Fruit fly (Drosophila melanogaster) whole organism, embryonic: ENCODE measurements around the gene dbe.
A peak's percentile ranks its signal among the peaks of the same experiment; 100 is the strongest.

Experiments used
- Asciz ChIP-seq: fragments of 200-800 bp; sonication (Bioruptor generic); optimal IDR thresholded peaks from 2 replicates; lab custom pipeline; 2017; ENCODE audit warnings: missing biosample characterization, mild to moderate bottlenecking, missing genetic modification characterization, missing genetic modification reagents
- Atf3 ChIP-seq: fragments of 200-800 bp; sonication (Bioruptor generic); optimal IDR thresholded peaks from 3 replicates; lab custom pipeline; 2016; ENCODE audit warnings: missing biosample characterization, missing genetic modification characterization
- B-H2 ChIP-seq: fragments of 200-800 bp; sonication (Bioruptor generic); optimal IDR thresholded peaks from 2 replicates; lab custom pipeline; 2018; ENCODE audit warnings: missing biosample characterization, mild to moderate bottlenecking, missing genetic modification characterization
- Bgb ChIP-seq: fragments of 200-800 bp; sonication (Bioruptor generic); IDR thresholded peaks from 2 replicates; pipeline ENCODE4 v1.3.6; 2022; ENCODE audit warnings: missing biosample characterization, missing genetic modification characterization; ENCODE audit not compliant: partially characterized antibody
- CG10147 ChIP-seq: fragments of 200-800 bp; sonication (Bioruptor generic); optimal IDR thresholded peaks from 2 replicates; lab custom pipeline; 2019; ENCODE audit warnings: missing biosample characterization, mild to moderate bottlenecking, missing genetic modification characterization, moderate library complexity
- CG10321 ChIP-seq: fragments of 200-800 bp; sonication (Bioruptor generic); IDR thresholded peaks from 2 replicates; pipeline ENCODE4 v1.3.6; 2022; ENCODE audit warnings: missing biosample characterization, missing genetic modification characterization
- CG10543 ChIP-seq: fragments of 200-800 bp; sonication (Bioruptor generic); optimal IDR thresholded peaks from 3 replicates; lab custom pipeline; 2017; ENCODE audit warnings: missing biosample characterization, mild to moderate bottlenecking, missing genetic modification characterization, moderate library complexity
- CG11456 ChIP-seq: fragments of 200-800 bp; sonication (Bioruptor generic); IDR thresholded peaks from 3 replicates; pipeline ENCODE4 v1.3.6; 2022; ENCODE audit warnings: missing biosample characterization, missing genetic modification characterization
- CG11560 ChIP-seq: fragments of 200-800 bp; sonication (Bioruptor generic); IDR thresholded peaks from 3 replicates; pipeline ENCODE4 v1.3.6; 2022; ENCODE audit warnings: missing biosample characterization, missing genetic modification characterization
- CG12104 ChIP-seq: fragments of 200-800 bp; sonication (Bioruptor generic); optimal IDR thresholded peaks from 3 replicates; lab custom pipeline; 2016; ENCODE audit warnings: missing biosample characterization, missing genetic modification characterization
- CG12155 ChIP-seq: fragments of 200-800 bp; sonication (Bioruptor generic); optimal IDR thresholded peaks from 3 replicates; lab custom pipeline; 2016; ENCODE audit warnings: missing biosample characterization, missing genetic modification characterization
- CG15696 ChIP-seq: fragments of 200-800 bp; sonication (Bioruptor generic); optimal IDR thresholded peaks from 2 replicates; lab custom pipeline; 2019; ENCODE audit warnings: missing biosample characterization, mild to moderate bottlenecking, missing genetic modification characterization, moderate library complexity
- CG1832 ChIP-seq: fragments of 200-800 bp; sonication (Bioruptor generic); optimal IDR thresholded peaks from 2 replicates; lab custom pipeline; 2017; ENCODE audit warnings: missing biosample characterization, mild to moderate bottlenecking, missing genetic modification characterization, inconsistent platforms
- CG30020 ChIP-seq: fragments of 200-800 bp; optimal IDR thresholded peaks from 2 replicates; lab custom pipeline; 2019; ENCODE audit warnings: missing biosample characterization, mild to moderate bottlenecking, missing genetic modification characterization, moderate library complexity
- CG3163 ChIP-seq: fragments of 200-800 bp; sonication (Bioruptor generic); optimal IDR thresholded peaks from 3 replicates; lab custom pipeline; 2016; ENCODE audit warnings: missing biosample characterization, missing genetic modification characterization
- CG33557 ChIP-seq: fragments of 200-800 bp; sonication (Bioruptor generic); optimal IDR thresholded peaks from 2 replicates; lab custom pipeline; 2019; ENCODE audit warnings: missing biosample characterization, mild to moderate bottlenecking, missing genetic modification characterization, moderate library complexity
- CG3407 ChIP-seq: fragments of 200-800 bp; sonication (Bioruptor generic); optimal IDR thresholded peaks from 2 replicates; lab custom pipeline; 2018; ENCODE audit warnings: missing biosample characterization, mild to moderate bottlenecking, missing genetic modification characterization
- CG4360 ChIP-seq: fragments of 200-800 bp; sonication (Bioruptor generic); IDR thresholded peaks from 2 replicates; pipeline ENCODE4 v1.3.6; 2022; ENCODE audit warnings: missing biosample characterization, missing genetic modification characterization
- CG4617 ChIP-seq: fragments of 200-800 bp; sonication (Bioruptor generic); optimal IDR thresholded peaks from 3 replicates; lab custom pipeline; 2016; ENCODE audit warnings: missing biosample characterization, missing genetic modification characterization, borderline replicate concordance
- CG6654 ChIP-seq: fragments of 200-800 bp; sonication (Bioruptor generic); optimal IDR thresholded peaks from 2 replicates; lab custom pipeline; 2017; ENCODE audit warnings: missing biosample characterization, mild to moderate bottlenecking, missing genetic modification characterization
- CG6689 ChIP-seq: fragments of 200-800 bp; sonication (Bioruptor generic); IDR thresholded peaks from 2 replicates; pipeline ENCODE4 v1.3.6; 2022; ENCODE audit warnings: missing biosample characterization, missing genetic modification characterization
- CG6813 ChIP-seq: fragments of 200-800 bp; sonication (Bioruptor generic); optimal IDR thresholded peaks from 2 replicates; lab custom pipeline; 2017; ENCODE audit warnings: missing biosample characterization, missing genetic modification characterization, mild to moderate bottlenecking, moderate library complexity, missing genetic modification reagents
- CG6854 ChIP-seq: fragments of 200-800 bp; sonication (Bioruptor generic); optimal IDR thresholded peaks from 3 replicates; lab custom pipeline; 2017; ENCODE audit warnings: missing biosample characterization, mild to moderate bottlenecking, missing genetic modification characterization
- CG7963 ChIP-seq: fragments of 200-800 bp; sonication (Bioruptor generic); IDR thresholded peaks from 3 replicates; pipeline ENCODE4 v1.3.6; 2022; ENCODE audit warnings: missing biosample characterization, missing genetic modification characterization; ENCODE audit not compliant: partially characterized antibody
- CG9609 ChIP-seq: fragments of 200-800 bp; sonication (Bioruptor generic); optimal IDR thresholded peaks from 3 replicates; lab custom pipeline; 2016; ENCODE audit warnings: missing biosample characterization, missing genetic modification characterization
- Dref ChIP-seq: fragments of 200-800 bp; sonication (Bioruptor generic); IDR thresholded peaks from 2 replicates; pipeline ENCODE4 v1.3.6; 2022; ENCODE audit warnings: missing biosample characterization, missing genetic modification characterization
- Drgx ChIP-seq: fragments of 200-800 bp; sonication (Bioruptor generic); IDR thresholded peaks from 2 replicates; pipeline ENCODE4 v1.3.6; 2022; ENCODE audit warnings: missing biosample characterization, missing genetic modification characterization
- E2f2 ChIP-seq: fragments of 200-800 bp; sonication (Bioruptor generic); IDR thresholded peaks from 2 replicates; pipeline ENCODE4 v1.3.6; 2022; ENCODE audit warnings: missing biosample characterization, missing genetic modification characterization
- Ets65A ChIP-seq: fragments of 200-800 bp; sonication (Bioruptor generic); peaks from one replicate; lab custom pipeline; 2016; ENCODE audit warnings: missing biosample characterization, missing genetic modification characterization
- Ets97D ChIP-seq: fragments of 200-800 bp; sonication (Bioruptor generic); optimal IDR thresholded peaks from 3 replicates; lab custom pipeline; 2016; ENCODE audit warnings: missing biosample characterization, missing genetic modification characterization
- Fer1 ChIP-seq: fragments of 200-800 bp; sonication (Bioruptor generic); optimal IDR thresholded peaks from 2 replicates; lab custom pipeline; 2017; ENCODE audit warnings: missing biosample characterization, mild to moderate bottlenecking, missing genetic modification characterization
- H15 ChIP-seq: fragments of 200-800 bp; sonication (Bioruptor generic); IDR thresholded peaks from 3 replicates; pipeline ENCODE4 v1.3.6; 2022; ENCODE audit warnings: missing biosample characterization, missing genetic modification characterization
- HLH4C ChIP-seq: fragments of 200-800 bp; sonication (Bioruptor generic); IDR thresholded peaks from 3 replicates; pipeline ENCODE4 v1.3.6; 2022; ENCODE audit warnings: missing biosample characterization, missing genetic modification characterization; ENCODE audit not compliant: partially characterized antibody
- NfI ChIP-seq: fragments of 200-800 bp; sonication (Bioruptor generic); optimal IDR thresholded peaks from 3 replicates; lab custom pipeline; 2018; ENCODE audit warnings: missing biosample characterization, mild to moderate bottlenecking, missing genetic modification characterization, moderate library complexity
- Side ChIP-seq: fragments of 200-800 bp; sonication (Bioruptor generic); optimal IDR thresholded peaks from 2 replicates; lab custom pipeline; 2016; ENCODE audit warnings: missing biosample characterization, missing genetic modification characterization
- Sin3A ChIP-seq: fragments of >200 bp; optimal IDR thresholded peaks from 2 replicates; lab custom pipeline; 2018
- Sry-δ ChIP-seq: fragments of 200-800 bp; sonication (Bioruptor generic); optimal IDR thresholded peaks from 2 replicates; lab custom pipeline; 2016; ENCODE audit warnings: missing biosample characterization, missing genetic modification characterization
- Stat92E ChIP-seq, 3 experiments: fragments of >200 bp in 2 of 3; fragments of 200-800 bp in 1 of 3; sonication (Bioruptor generic) in 1 of 3; optimal IDR thresholded peaks; 2 replicates each; lab custom pipeline; 2017 to 2019; ENCODE audit warnings: missing biosample characterization in 3 of 3, missing genetic modification characterization in 3 of 3, mild to moderate bottlenecking in 1 of 3, moderate library complexity in 1 of 3
- TFAM ChIP-seq: fragments of 200-800 bp; sonication (Bioruptor generic); optimal IDR thresholded peaks from 2 replicates; lab custom pipeline; 2017; ENCODE audit warnings: missing biosample characterization, missing genetic modification characterization, inconsistent platforms
- Xbp1 ChIP-seq: fragments of 200-800 bp; sonication (Bioruptor generic); optimal IDR thresholded peaks from 3 replicates; lab custom pipeline; 2016; ENCODE audit warnings: missing biosample characterization, mild to moderate bottlenecking, missing genetic modification characterization
- YL-1 ChIP-seq: fragments of 200-800 bp; sonication (Bioruptor generic); optimal IDR thresholded peaks from 3 replicates; lab custom pipeline; 2017; ENCODE audit warnings: missing biosample characterization, mild to moderate bottlenecking, missing genetic modification characterization
- amos ChIP-seq: fragments of 200-800 bp; sonication (Bioruptor generic); IDR thresholded peaks from 2 replicates; pipeline ENCODE4 v1.3.6; 2022; ENCODE audit warnings: missing biosample characterization, missing genetic modification characterization; ENCODE audit not compliant: partially characterized antibody
- bab2 ChIP-seq: fragments of 200-800 bp; sonication (Bioruptor generic); optimal IDR thresholded peaks from 2 replicates; lab custom pipeline; 2016; ENCODE audit warnings: missing biosample characterization, missing genetic modification characterization
- dpn ChIP-seq, 2 experiments: fragments of 200-800 bp; sonication (Bioruptor generic); optimal IDR thresholded peaks; 3 replicates each; lab custom pipeline; 2016; ENCODE audit warnings: missing biosample characterization in 2 of 2, missing genetic modification characterization in 2 of 2
- jigr1 ChIP-seq: fragments of 200-800 bp; sonication (Bioruptor generic); IDR thresholded peaks from 3 replicates; pipeline ENCODE4 v1.3.6; 2022; ENCODE audit warnings: missing biosample characterization, missing genetic modification characterization
- pzg ChIP-seq: fragments of 200-800 bp; sonication (Bioruptor generic); optimal IDR thresholded peaks from 3 replicates; lab custom pipeline; 2018; ENCODE audit warnings: missing biosample characterization, mild to moderate bottlenecking, missing genetic modification characterization, moderate library complexity
- row ChIP-seq: fragments of 200-800 bp; sonication (Bioruptor generic); IDR thresholded peaks from 3 replicates; pipeline ENCODE4 v1.3.6; 2022; ENCODE audit warnings: missing biosample characterization, missing genetic modification characterization
- schlank ChIP-seq: fragments of 200-800 bp; sonication (Bioruptor generic); optimal IDR thresholded peaks from 2 replicates; lab custom pipeline; 2018; ENCODE audit warnings: missing biosample characterization, mild to moderate bottlenecking, missing genetic modification characterization
- slou ChIP-seq: fragments of 200-800 bp; sonication (Bioruptor generic); optimal IDR thresholded peaks from 3 replicates; lab custom pipeline; 2016; ENCODE audit warnings: missing biosample characterization, missing genetic modification characterization
- zen2 ChIP-seq: fragments of 200-800 bp; sonication (Bioruptor generic); IDR thresholded peaks from 3 replicates; pipeline ENCODE4 v1.3.6; 2022; ENCODE audit warnings: missing biosample characterization, missing genetic modification characterization; ENCODE audit not compliant: partially characterized antibody

Gene dbe

dm6 chr2L:871419-871846 lies 1.8 kb upstream of the dbe start (continued):
- TF ChIP-seq CG4617 (GFP tag; lab: Kevin White, UChicago) (peak; percentile 80), slou (no peak), CG6689 (GFP tag; lab: Robert Waterston, UW) (peak; percentile 43), zen2 (no peak), Sin3A (lab: Kevin White, UChicago) (peak; percentile 36), Bgb (GFP tag; lab: Robert Waterston, UW) (no peak), H15 (GFP tag; lab: Robert Waterston, UW) (no peak), E2f2 (GFP tag; lab: Robert Waterston, UW) (peak; percentile 32; the same call in 1 of the 2 replicates), Xbp1 (GFP tag; lab: Kevin White, UChicago) (peak; percentile 6), CG30020 (tag; lab: Kevin White, UChicago) (peak; percentile 1), schlank (tag; lab: Kevin White, UChicago) (no peak), CG9609 (GFP tag; lab: Kevin White, UChicago) (peak; percentile 39), CG12155 (GFP tag; lab: Kevin White, UChicago) (peak; percentile 11), Ets65A (GFP tag; lab: Kevin White, UChicago) (peak; percentile 87), CG11560 (tag; lab: Robert Waterston, UW) (no peak), CG6654 (GFP tag; lab: Kevin White, UChicago) (peak; percentile 86), NfI (peak; percentile 14), CG6854 (GFP tag; lab: Kevin White, UChicago) (no peak), pzg (GFP tag; lab: Kevin White, UChicago) (peak; percentile 65), Fer1 (GFP tag; lab: Kevin White, UChicago) (peak; percentile 43), CG3407 (GFP tag; lab: Kevin White, UChicago) (no peak), Asciz (GFP tag; lab: Kevin White, UChicago) (no peak), CG10543 (GFP tag; lab: Kevin White, UChicago) (peak; percentile 0), YL-1 (GFP tag; lab: Kevin White, UChicago) (peak; percentile 89), Sry-δ (GFP tag; lab: Kevin White, UChicago) (peak; percentile 23), CG15696 (tag; lab: Kevin White, UChicago) (no peak), CG1832 (GFP tag; lab: Kevin White, UChicago) (peak; percentile 38), amos (peak; percentile 33), CG10147 (no peak), CG4360 (GFP tag; lab: Robert Waterston, UW) (no peak), Atf3 (GFP tag; lab: Kevin White, UChicago) (peak; percentile 30), Ets97D (GFP tag; lab: Kevin White, UChicago) (peak; percentile 12), CG7963 (GFP tag; lab: Robert Waterston, UW) (0 out of 3 replicates have a peak, but pooled peaks have one; percentile 17), CG3163 (GFP tag; lab: Kevin White, UChicago) (peak; percentile 36), Drgx (GFP tag; lab: Robert Waterston, UW) (no peak), CG12104 (GFP tag; lab: Kevin White, UChicago) (peak; percentile 34), CG33557 (GFP tag; lab: Kevin White, UChicago) (no peak), bab2 (GFP tag; lab: Kevin White, UChicago) (peak; percentile 7), CG11456 (GFP tag; lab: Robert Waterston, UW) (0 out of 3 replicates have a peak, but pooled peaks have one; percentile 27), dpn (GFP tag; optimal IDR thresholded peaks at IDR 0.05; lab: Kevin White, UChicago) (peak in 1 of 2 experiments; percentile 14), row (GFP tag; lab: Robert Waterston, UW) (peak; percentile 8; the same call in 1 of the 3 replicates), CG10321 (GFP tag; lab: Robert Waterston, UW) (peak; percentile 87), CG6813 (GFP tag; lab: Kevin White, UChicago) (no peak), Side (GFP tag; lab: Kevin White, UChicago) (no peak), Dref (GFP tag; lab: Robert Waterston, UW) (peak; percentile 29; the same call in 1 of the 2 replicates), HLH4C (GFP tag; lab: Robert Waterston, UW) (peak; percentile 20; the same call in 1 of the 3 replicates), Stat92E (GFP tag; optimal IDR thresholded peaks at IDR 0.05; lab: Kevin White, UChicago) (no peak), TFAM (GFP tag; lab: Kevin White, UChicago) (no peak), B-H2 (GFP tag; lab: Kevin White, UChicago) (peak; percentile 30), jigr1 (GFP tag; lab: Robert Waterston, UW) (no peak)
